Worm (Caenorhabditis elegans) whole organism, young adult: Measurements from ENCODE around the gene pik-1.
A peak's percentile ranks its signal among the peaks of the same experiment; 100 is the strongest.
"Not testable (repeated sequence)": the region's sequence is repeated elsewhere in the genome, so short reads cannot be mapped to it uniquely, and the experiment has no call there.

ENCODE experiments used
- C06A6.2 ChIP-seq: fragments of 200-800 bp; sonication (Bioruptor generic); conservative IDR thresholded peaks from 2 replicates; pipeline ENCODE4 v1.3.6; 2022; ENCODE audit warnings: missing genetic modification characterization, missing compliant biosample characterization
- F33H1.4 ChIP-seq: fragments of 200-800 bp; sonication (Bioruptor generic); IDR thresholded peaks from 2 replicates; pipeline ENCODE4 v1.3.6; 2022; ENCODE audit warnings: missing genetic modification reagents, missing genetic modification characterization, missing compliant biosample characterization
- Y53F4B.3 ChIP-seq: fragments of 200-800 bp; sonication (Bioruptor generic); IDR thresholded peaks from 2 replicates; pipeline ENCODE4 v1.3.6; 2022; ENCODE audit warnings: missing genetic modification reagents, missing genetic modification characterization, missing compliant biosample characterization
- akir-1 ChIP-seq: fragments of 200-800 bp; sonication (Bioruptor generic); optimal IDR thresholded peaks from 2 replicates; lab custom pipeline; 2018; ENCODE audit warnings: mild to moderate bottlenecking, missing genetic modification characterization, moderate library complexity, missing compliant biosample characterization
- ama-1 ChIP-seq, 3 experiments: fragments of 150-350 bp in 1 of 3; sonication (generic microtip) in 2 of 3; optimal IDR thresholded peaks; 2 replicates each; lab custom pipeline; 2014 to 2018; ENCODE audit warnings: missing biosample characterization in 2 of 3, missing genetic modification characterization in 2 of 3, missing genetic modification reagents in 2 of 3
- bed-2 ChIP-seq: fragments of 200-800 bp; sonication (Bioruptor generic); IDR thresholded peaks from 2 replicates; pipeline ENCODE4 v1.3.6; 2022; ENCODE audit warnings: missing genetic modification reagents, missing genetic modification characterization, missing compliant biosample characterization
- ets-4 ChIP-seq: fragments of 200-800 bp; sonication (Bioruptor generic); optimal IDR thresholded peaks from 2 replicates; lab custom pipeline; 2018; ENCODE audit warnings: mild to moderate bottlenecking, missing genetic modification characterization, missing compliant biosample characterization
- hlh-26 ChIP-seq: fragments of 200-800 bp; sonication (Bioruptor generic); conservative IDR thresholded peaks from 2 replicates; pipeline ENCODE4 v1.3.6; 2022; ENCODE audit warnings: missing genetic modification reagents, missing genetic modification characterization, missing compliant biosample characterization
- hmg-1.2 ChIP-seq: fragments of 200-800 bp; sonication (Bioruptor generic); IDR thresholded peaks from 2 replicates; pipeline ENCODE4 v1.3.6; 2022; ENCODE audit warnings: missing genetic modification reagents, missing genetic modification characterization, missing compliant biosample characterization
- lin-35 ChIP-seq, 3 experiments: fragments of 150-350 bp in 2 of 3; sonication (generic microtip) in 1 of 3; optimal IDR thresholded peaks; 2 replicates each; lab custom pipeline; 2014 to 2018; ENCODE audit warnings: missing biosample characterization in 3 of 3, missing genetic modification characterization in 3 of 3, missing genetic modification reagents in 3 of 3
- mes-4 ChIP-seq: sonication (generic microtip); optimal IDR thresholded peaks from 2 replicates; lab custom pipeline; 2016; ENCODE audit warnings: missing genotype, missing genetic modification characterization, missing compliant biosample characterization
- snpc-4 ChIP-seq, 5 experiments: fragments of 150-350 bp in 1 of 5; sonication (generic microtip) in 4 of 5; optimal IDR thresholded peaks; 2 replicates each; lab custom pipeline; 2014 to 2018; ENCODE audit warnings: missing genetic modification characterization in 5 of 5, missing biosample characterization in 3 of 5, antibody characterized with exemption in 2 of 5, mild to moderate bottlenecking in 2 of 5, missing compliant biosample characterization in 2 of 5, missing genotype in 2 of 5, moderate library complexity in 2 of 5, missing genetic modification reagents in 1 of 5
- ztf-3 ChIP-seq: fragments of 200-800 bp; sonication (Bioruptor generic); optimal IDR thresholded peaks from 2 replicates; lab custom pipeline; 2018; ENCODE audit warnings: mild to moderate bottlenecking, missing genetic modification characterization, missing compliant biosample characterization

DNA sequence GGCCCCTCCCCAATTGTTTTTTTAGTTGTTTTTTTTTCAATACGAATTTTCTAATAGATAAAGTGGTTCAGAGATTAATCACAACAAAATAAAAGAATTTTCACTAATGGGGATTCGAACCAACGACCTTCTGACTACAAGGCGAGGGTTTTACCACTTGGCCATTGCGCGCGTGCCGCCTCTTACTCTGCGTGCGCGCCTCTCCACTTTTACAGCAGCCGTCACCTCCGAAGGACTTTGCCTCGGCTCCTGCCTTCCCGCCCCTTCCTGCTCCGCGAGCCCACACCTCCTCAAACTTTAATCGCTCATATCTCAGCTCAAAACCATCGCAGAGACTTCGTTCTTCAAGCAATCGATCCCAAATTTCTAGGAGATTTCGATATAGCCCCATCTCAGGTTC lies 14.3 kb downstream of the pik-1 start:
- TF ChIP-seq akir-1 (GFP tag; lab: Kevin White, UChicago); Y53F4B.3; C06A6.2; hlh-26 (GFP tag; lab: Robert Waterston, UW); lin-35 (GFP tag; optimal IDR thresholded peaks at IDR 0.05; lab: Kevin White, UChicago); ama-1 (optimal IDR thresholded peaks at IDR 0.05; lab: Kevin White, UChicago); ama-1 (GFP tag; optimal IDR thresholded peaks at IDR 0.05; lab: Kevin White, UChicago); ets-4 (GFP tag; lab: Kevin White, UChicago); mes-4 (tag; lab: Kevin White, UChicago); ztf-3; bed-2: not testable (repeated sequence)
- TF ChIP-seq hmg-1.2 (GFP tag; lab: Robert Waterston, UW) (peak; percentile 33), snpc-4 (GFP tag; optimal IDR thresholded peaks at IDR 0.05; lab: Kevin White, UChicago) (peak; percentile 38), snpc-4 (tag; optimal IDR thresholded peaks at IDR 0.05; lab: Kevin White, UChicago) (peak in 3 of 4 experiments; percentile 68 to 95 (median 92)), F33H1.4 (GFP tag; lab: Robert Waterston, UW) (peak; percentile 54)
